Fruit fly (Drosophila melanogaster) whole organism, adult: ENCODE measurements around the gene FASN2.

Experiments used
- CG14711 ChIP-seq: fragments of 200-800 bp; sonication (Bioruptor generic); optimal IDR thresholded peaks from 2 replicates; lab custom pipeline; 2018; ENCODE audit warnings: missing biosample characterization, mild to moderate bottlenecking, missing genetic modification characterization, moderate library complexity
- CG1620 ChIP-seq: fragments of 200-800 bp; sonication (Bioruptor generic); optimal IDR thresholded peaks from 2 replicates; lab custom pipeline; 2016; ENCODE audit warnings: missing biosample characterization, missing genetic modification characterization
- CG33017 ChIP-seq: fragments of 200-800 bp; sonication (Bioruptor generic); optimal IDR thresholded peaks from 2 replicates; lab custom pipeline; 2018; ENCODE audit warnings: missing biosample characterization, mild to moderate bottlenecking, missing genetic modification characterization, moderate library complexity
- CG5204 ChIP-seq: fragments of 200-800 bp; sonication (Bioruptor generic); optimal IDR thresholded peaks from 2 replicates; lab custom pipeline; 2016; ENCODE audit warnings: missing biosample characterization, missing genetic modification characterization
- CG7101 ChIP-seq: fragments of 200-800 bp; sonication (Bioruptor generic); optimal IDR thresholded peaks from 2 replicates; lab custom pipeline; 2018; ENCODE audit warnings: missing biosample characterization, mild to moderate bottlenecking, missing genetic modification characterization, moderate library complexity
- Clk ChIP-seq: fragments of 200-800 bp; sonication (Bioruptor generic); optimal IDR thresholded peaks from 2 replicates; lab custom pipeline; 2017; ENCODE audit warnings: missing biosample characterization, missing genetic modification characterization
- Mnt ChIP-seq: fragments of 200-800 bp; sonication (Bioruptor generic); optimal IDR thresholded peaks from 2 replicates; lab custom pipeline; 2016; ENCODE audit warnings: missing biosample characterization, mild to moderate bottlenecking, missing genetic modification characterization
- bab1 ChIP-seq: fragments of 200-800 bp; sonication (Bioruptor generic); optimal IDR thresholded peaks from 3 replicates; lab custom pipeline; 2019; ENCODE audit warnings: missing biosample characterization, mild to moderate bottlenecking, missing genetic modification characterization, moderate library complexity
- cic ChIP-seq: fragments of 200-800 bp; sonication (Bioruptor generic); optimal IDR thresholded peaks from 2 replicates; lab custom pipeline; 2017; ENCODE audit warnings: missing biosample characterization, mild to moderate bottlenecking, missing genetic modification characterization, moderate library complexity
- kay ChIP-seq: fragments of 200-800 bp; sonication (Bioruptor generic); peaks from one replicate; lab custom pipeline; 2016; ENCODE audit warnings: missing biosample characterization, missing genetic modification characterization, borderline replicate concordance
- pad ChIP-seq: fragments of 200-800 bp; sonication (Bioruptor generic); optimal IDR thresholded peaks from 3 replicates; lab custom pipeline; 2017; ENCODE audit warnings: missing biosample characterization, missing genetic modification characterization, mild to moderate bottlenecking, moderate library complexity, missing genetic modification reagents
- toe ChIP-seq: fragments of 200-800 bp; sonication (Bioruptor generic); optimal IDR thresholded peaks from 2 replicates; lab custom pipeline; 2016; ENCODE audit warnings: missing biosample characterization, missing genetic modification characterization

DNA sequence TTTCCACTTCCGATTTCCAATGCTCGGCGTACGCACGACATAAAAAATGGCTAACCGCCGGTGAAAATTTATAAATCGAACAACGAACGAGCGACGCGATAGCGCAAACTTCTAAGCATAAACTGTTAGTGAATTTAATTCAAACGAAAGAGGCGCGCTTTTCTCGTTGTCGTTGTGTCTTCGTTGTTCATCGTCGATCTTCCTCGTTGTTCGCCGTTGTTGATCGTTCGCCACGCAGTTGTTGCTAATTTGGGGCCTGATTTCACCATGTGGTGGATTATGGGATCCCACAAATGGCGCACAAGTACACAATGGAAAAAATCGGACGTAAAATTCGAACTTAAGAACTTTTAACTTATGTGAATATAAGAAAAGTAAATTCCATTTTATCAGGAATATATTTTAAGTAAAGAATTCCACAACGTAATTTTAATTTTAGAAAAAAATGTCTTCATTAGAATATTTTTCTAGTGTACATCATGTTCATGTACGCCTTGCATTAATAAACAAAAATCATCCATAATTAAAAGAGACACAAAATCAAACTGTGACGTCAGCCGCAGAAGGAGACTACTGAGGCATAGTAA, 42.6 kb downstream of the FASN2 start:
- TF ChIP-seq CG1620 (GFP tag; lab: Kevin White, UChicago) = no peak
- TF ChIP-seq CG7101 (tag; lab: Kevin White, UChicago) = peak; percentile 7
- no peak for TF ChIP-seq CG5204 (GFP tag; lab: Kevin White, UChicago)
- TF ChIP-seq pad (GFP tag; lab: Kevin White, UChicago) = no peak
- TF ChIP-seq Clk (GFP tag; lab: Kevin White, UChicago) = no peak
- TF ChIP-seq CG14711 (tag; lab: Kevin White, UChicago) = peak; percentile 52
- TF ChIP-seq kay = peak; percentile 28
- no peak for TF ChIP-seq Mnt (GFP tag; lab: Kevin White, UChicago)
- TF ChIP-seq CG33017 = peak; percentile 18
- TF ChIP-seq cic (GFP tag; lab: Kevin White, UChicago) = no peak
- no peak for TF ChIP-seq toe (GFP tag; lab: Kevin White, UChicago)
- TF ChIP-seq bab1 (GFP tag; lab: Kevin White, UChicago) = no peak
